Worm (Caenorhabditis elegans) whole organism, L4 larva: ENCODE data around the gene gst-1.

Source experiments
- D1046.2 ChIP-seq: fragments of 200-800 bp; sonication (Bioruptor generic); IDR thresholded peaks from 2 replicates; pipeline ENCODE4 v1.3.6; 2022; ENCODE audit warnings: missing genetic modification characterization, missing compliant biosample characterization
- F26F4.8 ChIP-seq: fragments of 200-800 bp; sonication (Bioruptor generic); conservative IDR thresholded peaks from 2 replicates; pipeline ENCODE4 v1.3.6; 2022; ENCODE audit warnings: missing genetic modification characterization, missing compliant biosample characterization
- F49E8.2 ChIP-seq: sonication (generic microtip); optimal IDR thresholded peaks from 2 replicates; lab custom pipeline; 2016; ENCODE audit warnings: missing compliant biosample characterization, mild to moderate bottlenecking, missing genetic modification characterization, borderline replicate concordance
- T20F7.1 ChIP-seq: fragments of 200-800 bp; sonication (Bioruptor generic); optimal IDR thresholded peaks from 2 replicates; lab custom pipeline; 2018; ENCODE audit warnings: mild to moderate bottlenecking, missing genetic modification characterization, missing compliant biosample characterization
- Y5F2A.4 ChIP-seq: fragments of 200-800 bp; sonication (Bioruptor generic); optimal IDR thresholded peaks from 2 replicates; lab custom pipeline; 2018; ENCODE audit warnings: mild to moderate bottlenecking, missing genetic modification characterization, missing compliant biosample characterization
- Y75B8A.6 ChIP-seq: fragments of 200-800 bp; sonication (Bioruptor generic); IDR thresholded peaks from 2 replicates; pipeline ENCODE4 v1.3.6; 2022; ENCODE audit warnings: missing genetic modification reagents, missing genetic modification characterization, missing compliant biosample characterization
- aly-2 ChIP-seq: sonication (generic microtip); optimal IDR thresholded peaks from 2 replicates; lab custom pipeline; 2018; ENCODE audit warnings: missing biosample characterization, missing genetic modification characterization
- ama-1 ChIP-seq: fragments of 150-350 bp; optimal IDR thresholded peaks from 2 replicates; lab custom pipeline; 2014; ENCODE audit warnings: inconsistent platforms, mixed read lengths
- attf-4 ChIP-seq: sonication (generic microtip); optimal IDR thresholded peaks from 3 replicates; lab custom pipeline; 2017; ENCODE audit warnings: missing biosample characterization, missing genetic modification characterization
- ceh-32 ChIP-seq: sonication (generic microtip); optimal IDR thresholded peaks from 2 replicates; lab custom pipeline; 2016; ENCODE audit warnings: mild to moderate bottlenecking, missing genetic modification characterization, missing compliant biosample characterization; ENCODE audit not compliant: poor library complexity
- ceh-82 ChIP-seq: sonication (generic microtip); optimal IDR thresholded peaks from 2 replicates; lab custom pipeline; 2017; ENCODE audit warnings: missing biosample characterization, missing genetic modification characterization
- cey-2 ChIP-seq: sonication (generic microtip); optimal IDR thresholded peaks from 3 replicates; lab custom pipeline; 2017; ENCODE audit warnings: missing genetic modification characterization, mild to moderate bottlenecking, missing compliant biosample characterization, antibody characterized with exemption, borderline replicate concordance; ENCODE audit not compliant: insufficient read depth
- daf-19 ChIP-seq: fragments of 200-800 bp; sonication (Bioruptor generic); conservative IDR thresholded peaks from 2 replicates; pipeline ENCODE4 v1.3.6; 2022; ENCODE audit warnings: missing genetic modification characterization, missing compliant biosample characterization
- daf-8 ChIP-seq: fragments of 200-800 bp; sonication (Bioruptor generic); IDR thresholded peaks from 2 replicates; pipeline ENCODE4 v1.3.6; 2022; ENCODE audit warnings: missing genetic modification characterization, missing compliant biosample characterization
- duxl-1 ChIP-seq: sonication (generic microtip); optimal IDR thresholded peaks from 2 replicates; lab custom pipeline; 2016; ENCODE audit warnings: mild to moderate bottlenecking, missing genetic modification characterization, moderate library complexity, missing compliant biosample characterization; ENCODE audit not compliant: poor library complexity
- dve-1 ChIP-seq: sonication (generic microtip); optimal IDR thresholded peaks from 2 replicates; lab custom pipeline; 2017; ENCODE audit warnings: antibody characterized with exemption, mild to moderate bottlenecking, missing genetic modification characterization, missing compliant biosample characterization; ENCODE audit not compliant: insufficient read depth
- egl-27 ChIP-seq: sonication (generic microtip); optimal IDR thresholded peaks from 3 replicates; lab custom pipeline; 2017; ENCODE audit warnings: missing biosample characterization, missing genetic modification reagents, missing genetic modification characterization
- egl-43 ChIP-seq: fragments of 200-800 bp; sonication (Bioruptor generic); IDR thresholded peaks from 2 replicates; pipeline ENCODE4 v1.3.6; 2022; ENCODE audit warnings: missing genetic modification reagents, missing genetic modification characterization, missing compliant biosample characterization
- hlh-30 ChIP-seq: sonication (generic microtip); optimal IDR thresholded peaks from 2 replicates; lab custom pipeline; 2017; ENCODE audit warnings: antibody characterized with exemption, mild to moderate bottlenecking, missing genetic modification characterization, missing compliant biosample characterization; ENCODE audit not compliant: insufficient read depth
- hmg-1.1 ChIP-seq: fragments of 200-800 bp; sonication (Bioruptor generic); IDR thresholded peaks from 2 replicates; pipeline ENCODE4 v1.3.6; 2022; ENCODE audit warnings: missing genetic modification reagents, missing genetic modification characterization, missing compliant biosample characterization
- jun-1 ChIP-seq: fragments of 150-350 bp; optimal IDR thresholded peaks from 2 replicates; lab custom pipeline; 2014; ENCODE audit warnings: missing biosample characterization, missing genetic modification reagents, missing genetic modification characterization
- lin-1 ChIP-seq: fragments of 200-800 bp; sonication (Bioruptor generic); IDR thresholded peaks from 2 replicates; pipeline ENCODE4 v1.3.6; 2022; ENCODE audit warnings: missing genetic modification reagents, missing genetic modification characterization, missing compliant biosample characterization
- lin-13 ChIP-seq: fragments of 150-350 bp; optimal IDR thresholded peaks from 2 replicates; lab custom pipeline; 2014; ENCODE audit warnings: missing biosample characterization, missing genetic modification reagents, missing genetic modification characterization
- madf-9 ChIP-seq: fragments of 200-800 bp; sonication (Bioruptor generic); conservative IDR thresholded peaks from 2 replicates; pipeline ENCODE4 v1.3.6; 2022; ENCODE audit warnings: missing genetic modification reagents, missing genetic modification characterization, missing compliant biosample characterization
- mep-1 ChIP-seq: fragments of 150-350 bp; sonication (generic microtip); optimal IDR thresholded peaks from 3 replicates; lab custom pipeline; 2014; ENCODE audit warnings: missing biosample characterization, missing genetic modification characterization
- nhr-10 ChIP-seq: fragments of 150-350 bp; optimal IDR thresholded peaks from 2 replicates; lab custom pipeline; 2014; ENCODE audit warnings: missing biosample characterization, missing genetic modification characterization
- nhr-102 ChIP-seq: sonication (generic microtip); optimal IDR thresholded peaks from 2 replicates; lab custom pipeline; 2016; ENCODE audit warnings: mild to moderate bottlenecking, missing genetic modification characterization, moderate library complexity, missing compliant biosample characterization
- nhr-111 ChIP-seq: fragments of 200-800 bp; sonication (Bioruptor generic); optimal IDR thresholded peaks from 2 replicates; lab custom pipeline; 2018; ENCODE audit warnings: mild to moderate bottlenecking, missing genetic modification characterization, missing compliant biosample characterization
- nhr-237 ChIP-seq: sonication (generic microtip); optimal IDR thresholded peaks from 2 replicates; lab custom pipeline; 2017; ENCODE audit warnings: missing biosample characterization, missing genetic modification characterization
- nhr-25 ChIP-seq: sonication (generic microtip); optimal IDR thresholded peaks from 2 replicates; lab custom pipeline; 2017; ENCODE audit warnings: missing genetic modification characterization, mild to moderate bottlenecking, missing compliant biosample characterization, antibody characterized with exemption, moderate library complexity, borderline replicate concordance; ENCODE audit not compliant: insufficient read depth
- nhr-28 ChIP-seq: fragments of 150-350 bp; optimal IDR thresholded peaks from 2 replicates; lab custom pipeline; 2014; ENCODE audit warnings: missing biosample characterization, missing genetic modification characterization
- nhr-42 ChIP-seq: fragments of 200-800 bp; sonication (Bioruptor generic); IDR thresholded peaks from 2 replicates; pipeline ENCODE4 v1.3.6; 2022; ENCODE audit warnings: missing genetic modification characterization, missing compliant biosample characterization
- nhr-77 ChIP-seq: fragments of 150-350 bp; optimal IDR thresholded peaks from 2 replicates; lab custom pipeline; 2014; ENCODE audit warnings: missing biosample characterization, missing genetic modification characterization
- php-3 ChIP-seq: fragments of 200-800 bp; sonication (Bioruptor generic); IDR thresholded peaks from 2 replicates; pipeline ENCODE4 v1.3.6; 2022; ENCODE audit warnings: missing genetic modification reagents, missing genetic modification characterization, missing compliant biosample characterization
- sdz-12 ChIP-seq: fragments of 200-800 bp; sonication (Bioruptor generic); optimal IDR thresholded peaks from 2 replicates; lab custom pipeline; 2018; ENCODE audit warnings: mild to moderate bottlenecking, missing genetic modification characterization, missing compliant biosample characterization
- skn-1 ChIP-seq: fragments of 150-350 bp; optimal IDR thresholded peaks from 2 replicates; lab custom pipeline; 2014; ENCODE audit warnings: missing biosample characterization, missing genetic modification characterization
- spr-1 ChIP-seq: sonication (generic microtip); optimal IDR thresholded peaks from 2 replicates; lab custom pipeline; 2016; ENCODE audit warnings: mild to moderate bottlenecking, missing genetic modification characterization, missing compliant biosample characterization
- spr-3 ChIP-seq: fragments of 200-800 bp; sonication (Bioruptor generic); optimal IDR thresholded peaks from 2 replicates; lab custom pipeline; 2018; ENCODE audit warnings: mild to moderate bottlenecking, missing genetic modification characterization, missing compliant biosample characterization
- tra-1 ChIP-seq: fragments of 200-800 bp; sonication (Bioruptor generic); IDR thresholded peaks from 2 replicates; pipeline ENCODE4 v1.3.6; 2022; ENCODE audit warnings: missing genetic modification reagents, missing genetic modification characterization, missing compliant biosample characterization
- unc-39 ChIP-seq: sonication (generic microtip); optimal IDR thresholded peaks from 2 replicates; lab custom pipeline; 2017; ENCODE audit warnings: missing biosample characterization, missing genetic modification characterization
- zfp-3 ChIP-seq: fragments of 200-800 bp; sonication (Bioruptor generic); conservative IDR thresholded peaks from 2 replicates; pipeline ENCODE4 v1.3.6; 2022; ENCODE audit warnings: missing genetic modification reagents, missing genetic modification characterization, missing compliant biosample characterization
- zip-11 ChIP-seq: fragments of 200-800 bp; sonication (Bioruptor generic); IDR thresholded peaks from 2 replicates; pipeline ENCODE4 v1.3.6; 2022; ENCODE audit warnings: missing genetic modification characterization, missing compliant biosample characterization

Gene gst-1

DNA sequence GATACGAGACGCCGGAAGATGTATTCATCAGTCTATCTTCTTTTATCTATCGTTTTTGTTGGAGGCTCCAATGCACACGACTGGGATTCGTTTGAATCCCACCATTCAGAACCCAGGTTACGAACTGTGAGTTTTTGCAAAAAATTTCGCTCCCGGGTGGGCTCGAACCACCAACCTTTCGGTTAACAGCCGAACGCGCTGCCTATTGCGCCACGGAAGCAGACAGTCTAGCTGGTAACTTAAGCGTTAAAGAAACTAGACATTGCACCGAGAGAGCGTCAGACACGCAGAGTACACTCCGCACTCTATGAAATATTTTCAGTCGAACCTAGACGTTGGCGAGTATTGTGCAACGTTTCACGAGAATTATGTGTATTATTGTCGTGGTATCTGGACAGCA lies 44.9 kb downstream of the gst-1 start (continued):
- TF ChIP-seq ama-1 (no peak), sdz-12 (GFP tag; lab: Kevin White, UChicago) (no peak), duxl-1 (tag; lab: Kevin White, UChicago) (peak; percentile 49), cey-2 (no peak), skn-1 (tag; lab: Kevin White, UChicago) (no peak), hmg-1.1 (GFP tag; lab: Robert Waterston, UW) (peak; percentile 70), egl-43 (peak; percentile 95), ceh-32 (tag; lab: Kevin White, UChicago) (no peak), nhr-237 (tag; lab: Kevin White, UChicago) (no peak), egl-27 (tag; lab: Kevin White, UChicago) (no peak), nhr-102 (tag; lab: Kevin White, UChicago) (peak; percentile 37), D1046.2 (peak; percentile 76), F26F4.8 (GFP tag; lab: Robert Waterston, UW) (peak; percentile 75), nhr-111 (GFP tag; lab: Kevin White, UChicago) (peak; percentile 59), nhr-42 (GFP tag; lab: Robert Waterston, UW) (no peak), unc-39 (no peak), spr-3 (GFP tag; lab: Kevin White, UChicago) (no peak), daf-19 (GFP tag; lab: Robert Waterston, UW) (peak; percentile 67; the same call in 1 of the 2 replicates), T20F7.1 (GFP tag; lab: Kevin White, UChicago) (peak; percentile 35), lin-13 (GFP tag; lab: Kevin White, UChicago) (peak; percentile 30), nhr-77 (no peak), aly-2 (tag; lab: Kevin White, UChicago) (no peak), daf-8 (GFP tag; lab: Robert Waterston, UW) (no peak), Y75B8A.6 (GFP tag; lab: Robert Waterston, UW) (no peak), nhr-10 (tag; lab: Kevin White, UChicago) (no peak), mep-1 (tag; lab: Kevin White, UChicago) (no peak), spr-1 (tag; lab: Kevin White, UChicago) (peak; percentile 41), dve-1 (tag; lab: Kevin White, UChicago) (no peak), zfp-3 (GFP tag; lab: Robert Waterston, UW) (no peak), Y5F2A.4 (peak; percentile 26), zip-11 (GFP tag; lab: Robert Waterston, UW) (0 out of 2 replicates have a peak, but pooled peaks have one; percentile 25), jun-1 (no peak), tra-1 (GFP tag; lab: Robert Waterston, UW) (peak; percentile 73), ceh-82 (no peak)

DNA sequence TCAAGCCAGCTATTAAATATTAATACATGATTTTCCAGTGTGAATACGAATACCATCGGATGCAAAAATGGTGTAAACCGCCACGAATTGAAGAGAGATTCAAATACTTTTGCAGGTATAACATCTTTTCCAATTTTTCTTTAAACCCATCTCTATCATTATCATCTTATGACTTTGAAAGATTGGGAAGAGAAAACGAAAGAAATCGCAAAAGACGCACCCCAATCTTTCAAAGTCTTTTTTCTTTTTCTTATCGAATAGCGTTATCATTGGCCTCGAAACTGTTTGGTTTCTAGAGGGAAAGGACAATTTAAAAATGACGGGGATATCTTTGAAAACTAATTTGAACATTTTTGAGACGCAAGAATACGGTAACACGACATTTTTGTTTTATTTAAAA lies 46.5 kb downstream of the gst-1 start:
- peak; percentile 15 for TF ChIP-seq dve-1 (tag; lab: Kevin White, UChicago)
- no peak for TF ChIP-seq nhr-25 (tag; lab: Kevin White, UChicago)
- no peak for TF ChIP-seq attf-4 (tag; lab: Kevin White, UChicago)
- no peak for TF ChIP-seq F49E8.2 (tag; lab: Kevin White, UChicago)
- no peak for TF ChIP-seq nhr-28 (tag; lab: Kevin White, UChicago)
- no peak for TF ChIP-seq php-3
- TF ChIP-seq lin-1 (GFP tag; lab: Robert Waterston, UW) = no peak
- peak; percentile 9 for TF ChIP-seq hlh-30 (tag; lab: Kevin White, UChicago)
- TF ChIP-seq madf-9 (GFP tag; lab: Robert Waterston, UW) = no peak
